Worm (Caenorhabditis elegans) whole organism, young adult: ENCODE results near the gene R53.8.

Experiments used
- B0261.1 ChIP-seq: sonication (generic microtip); optimal IDR thresholded peaks from 2 replicates; lab custom pipeline; 2016; ENCODE audit warnings: mild to moderate bottlenecking, missing genetic modification characterization, moderate library complexity, missing compliant biosample characterization
- C17E4.6 ChIP-seq: fragments of 200-800 bp; sonication (Bioruptor generic); IDR thresholded peaks from 2 replicates; pipeline ENCODE4 v1.3.6; 2022; ENCODE audit warnings: missing genetic modification reagents, missing genetic modification characterization, missing compliant biosample characterization
- D2030.7 ChIP-seq: fragments of 200-800 bp; sonication (Bioruptor generic); IDR thresholded peaks from 2 replicates; pipeline ENCODE4 v1.3.6; 2022; ENCODE audit warnings: missing genetic modification reagents, missing genetic modification characterization, missing compliant biosample characterization
- F22D6.2 ChIP-seq: sonication (generic microtip); optimal IDR thresholded peaks from 2 replicates; lab custom pipeline; 2016; ENCODE audit warnings: mild to moderate bottlenecking, missing genetic modification characterization, missing compliant biosample characterization
- F23B12.7 ChIP-seq: sonication (generic microtip); optimal IDR thresholded peaks from 2 replicates; lab custom pipeline; 2017; ENCODE audit warnings: missing genetic modification characterization, mild to moderate bottlenecking, missing compliant biosample characterization, antibody characterized with exemption, moderate library complexity; ENCODE audit not compliant: insufficient read depth
- F37B4.10 ChIP-seq: fragments of 200-800 bp; sonication (Bioruptor generic); IDR thresholded peaks from 2 replicates; pipeline ENCODE4 v1.3.6; 2022; ENCODE audit warnings: missing genetic modification characterization, missing compliant biosample characterization
- F39B2.1 ChIP-seq: fragments of 200-800 bp; sonication (Bioruptor generic); IDR thresholded peaks from 2 replicates; pipeline ENCODE4 v1.3.6; 2022; ENCODE audit warnings: missing genetic modification reagents, missing genetic modification characterization, missing compliant biosample characterization
- F52B5.7 ChIP-seq: sonication (generic microtip); optimal IDR thresholded peaks from 2 replicates; lab custom pipeline; 2016; ENCODE audit warnings: mild to moderate bottlenecking, missing genetic modification characterization, missing compliant biosample characterization
- F57A8.1 ChIP-seq: fragments of 200-800 bp; sonication (Bioruptor generic); optimal IDR thresholded peaks from 2 replicates; lab custom pipeline; 2018; ENCODE audit warnings: mild to moderate bottlenecking, missing genetic modification characterization, moderate library complexity, missing compliant biosample characterization
- F57C9.4 ChIP-seq: sonication (generic microtip); optimal IDR thresholded peaks from 2 replicates; lab custom pipeline; 2017; ENCODE audit warnings: mild to moderate bottlenecking, missing genetic modification characterization, missing compliant biosample characterization
- Y67H2A.10 ChIP-seq: fragments of 200-800 bp; sonication (Bioruptor generic); conservative IDR thresholded peaks from 2 replicates; pipeline ENCODE4 v1.3.6; 2022; ENCODE audit warnings: missing genetic modification reagents, missing genetic modification characterization, missing compliant biosample characterization
- Y79H2A.3 ChIP-seq: fragments of 200-800 bp; sonication (Bioruptor generic); conservative IDR thresholded peaks from 2 replicates; pipeline ENCODE4 v1.3.6; 2022; ENCODE audit warnings: missing genetic modification reagents, missing genetic modification characterization, missing compliant biosample characterization
- ama-1 ChIP-seq, 3 experiments: fragments of 150-350 bp in 1 of 3; sonication (generic microtip) in 2 of 3; optimal IDR thresholded peaks; 2 replicates each; lab custom pipeline; 2014 to 2018; ENCODE audit warnings: missing biosample characterization in 2 of 3, missing genetic modification characterization in 2 of 3, missing genetic modification reagents in 2 of 3
- aptf-3 ChIP-seq: fragments of 200-800 bp; sonication (Bioruptor generic); IDR thresholded peaks from 2 replicates; pipeline ENCODE4 v1.3.6; 2022; ENCODE audit warnings: missing genetic modification characterization, missing compliant biosample characterization
- bed-2 ChIP-seq: fragments of 200-800 bp; sonication (Bioruptor generic); IDR thresholded peaks from 2 replicates; pipeline ENCODE4 v1.3.6; 2022; ENCODE audit warnings: missing genetic modification reagents, missing genetic modification characterization, missing compliant biosample characterization
- ccch-3 ChIP-seq: fragments of 200-800 bp; sonication (Bioruptor generic); optimal IDR thresholded peaks from 2 replicates; lab custom pipeline; 2018; ENCODE audit warnings: mild to moderate bottlenecking, missing genetic modification characterization, missing compliant biosample characterization
- cebp-1 ChIP-seq, 2 experiments: fragments of 200-800 bp in 1 of 2; sonication (Bioruptor generic) in 1 of 2; sonication (generic microtip) in 1 of 2; IDR thresholded peaks in 1 of 2; optimal IDR thresholded peaks in 1 of 2; 2 replicates each; pipeline versions ENCODE4 v1.3.6 to Lab custom; 2017 to 2022; ENCODE audit warnings: missing compliant biosample characterization in 2 of 2, missing genetic modification characterization in 2 of 2, mild to moderate bottlenecking in 1 of 2, missing genetic modification reagents in 1 of 2, moderate library complexity in 1 of 2
- ceh-40 ChIP-seq: fragments of 200-800 bp; sonication (Bioruptor generic); IDR thresholded peaks from 2 replicates; pipeline ENCODE4 v1.3.6; 2022; ENCODE audit warnings: missing genetic modification characterization, missing compliant biosample characterization
- ceh-79 ChIP-seq: sonication (generic microtip); optimal IDR thresholded peaks from 2 replicates; lab custom pipeline; 2017; ENCODE audit warnings: mild to moderate bottlenecking, missing genetic modification characterization, missing compliant biosample characterization
- ceh-91 ChIP-seq: fragments of 200-800 bp; sonication (Bioruptor generic); IDR thresholded peaks from 2 replicates; pipeline ENCODE4 v1.3.6; 2022; ENCODE audit warnings: missing genetic modification reagents, missing genetic modification characterization, missing compliant biosample characterization
- die-1 ChIP-seq: sonication (generic microtip); optimal IDR thresholded peaks from 2 replicates; lab custom pipeline; 2016; ENCODE audit warnings: missing genotype, mild to moderate bottlenecking, missing genetic modification characterization, missing compliant biosample characterization
- dox-1 ChIP-seq: fragments of 200-800 bp; sonication (Bioruptor generic); IDR thresholded peaks from 2 replicates; pipeline ENCODE4 v1.3.6; 2022; ENCODE audit warnings: missing genetic modification reagents, missing genetic modification characterization, missing compliant biosample characterization
- efl-1 ChIP-seq: fragments of 150-350 bp; optimal IDR thresholded peaks from 2 replicates; lab custom pipeline; 2014; ENCODE audit warnings: missing biosample characterization, missing genetic modification reagents, missing genetic modification characterization
- egl-44 ChIP-seq: fragments of 200-800 bp; sonication (Bioruptor generic); IDR thresholded peaks from 2 replicates; pipeline ENCODE4 v1.3.6; 2022; ENCODE audit warnings: missing genetic modification reagents, missing genetic modification characterization, missing compliant biosample characterization
- hrde-1 ChIP-seq: sonication (generic microtip); optimal IDR thresholded peaks from 2 replicates; lab custom pipeline; 2016; ENCODE audit warnings: missing genetic modification characterization, mild to moderate bottlenecking, missing compliant biosample characterization, moderate library complexity, missing genotype, missing genetic modification reagents, borderline replicate concordance
- lin-35 ChIP-seq, 3 experiments: fragments of 150-350 bp in 2 of 3; sonication (generic microtip) in 1 of 3; optimal IDR thresholded peaks; 2 replicates each; lab custom pipeline; 2014 to 2018; ENCODE audit warnings: missing biosample characterization in 3 of 3, missing genetic modification characterization in 3 of 3, missing genetic modification reagents in 3 of 3
- lsl-1 ChIP-seq: fragments of 200-800 bp; sonication (Bioruptor generic); optimal IDR thresholded peaks from 2 replicates; lab custom pipeline; 2018; ENCODE audit warnings: mild to moderate bottlenecking, missing genetic modification characterization, moderate library complexity, missing compliant biosample characterization
- madf-10 ChIP-seq: sonication (generic microtip); optimal IDR thresholded peaks from 2 replicates; lab custom pipeline; 2016; ENCODE audit warnings: mild to moderate bottlenecking, missing genetic modification characterization, missing compliant biosample characterization
- mel-28 ChIP-seq: sonication (generic microtip); optimal IDR thresholded peaks from 2 replicates; lab custom pipeline; 2016; ENCODE audit warnings: borderline replicate concordance, mild to moderate bottlenecking, missing genetic modification characterization, missing compliant biosample characterization
- nfya-1 ChIP-seq: sonication (generic microtip); optimal IDR thresholded peaks from 2 replicates; lab custom pipeline; 2017; ENCODE audit warnings: antibody characterized with exemption, missing compliant biosample characterization, missing genetic modification characterization, borderline replicate concordance; ENCODE audit not compliant: insufficient read depth
- nhr-120 ChIP-seq: fragments of 200-800 bp; sonication (Bioruptor generic); IDR thresholded peaks from 2 replicates; pipeline ENCODE4 v1.3.6; 2022; ENCODE audit warnings: missing genetic modification characterization, missing compliant biosample characterization
- nhr-27 ChIP-seq: fragments of 200-800 bp; sonication (Bioruptor generic); optimal IDR thresholded peaks from 2 replicates; lab custom pipeline; 2018; ENCODE audit warnings: mild to moderate bottlenecking, missing genetic modification characterization, moderate library complexity, missing compliant biosample characterization
- pha-4 ChIP-seq: fragments of 150-350 bp; sonication (generic microtip); optimal IDR thresholded peaks from 2 replicates; lab custom pipeline; 2014; ENCODE audit warnings: missing biosample characterization, missing genetic modification reagents, missing genetic modification characterization
- rcor-1 ChIP-seq: fragments of 200-800 bp; sonication (Bioruptor generic); IDR thresholded peaks from 2 replicates; pipeline ENCODE4 v1.3.6; 2022; ENCODE audit warnings: missing genetic modification reagents, missing genetic modification characterization, missing compliant biosample characterization
- sdz-38 ChIP-seq: sonication (generic microtip); optimal IDR thresholded peaks from 2 replicates; lab custom pipeline; 2016; ENCODE audit warnings: missing genotype, missing genetic modification characterization, missing compliant biosample characterization
- sea-2 ChIP-seq: fragments of 200-800 bp; sonication (Bioruptor generic); IDR thresholded peaks from 2 replicates; pipeline ENCODE4 v1.3.6; 2022; ENCODE audit warnings: missing genetic modification characterization, missing compliant biosample characterization
- snpc-1.1 ChIP-seq: sonication (generic microtip); optimal IDR thresholded peaks from 2 replicates; lab custom pipeline; 2017; ENCODE audit warnings: missing genetic modification characterization, mild to moderate bottlenecking, missing compliant biosample characterization, antibody characterized with exemption, moderate library complexity, missing genotype, missing genetic modification reagents; ENCODE audit not compliant: insufficient read depth
- snpc-1.3 ChIP-seq: sonication (generic microtip); optimal IDR thresholded peaks from 2 replicates; lab custom pipeline; 2017; ENCODE audit warnings: missing genetic modification characterization, mild to moderate bottlenecking, missing compliant biosample characterization, antibody characterized with exemption, moderate library complexity, missing genotype, missing genetic modification reagents; ENCODE audit not compliant: insufficient read depth
- snpc-4 ChIP-seq, 5 experiments: fragments of 150-350 bp in 1 of 5; sonication (generic microtip) in 4 of 5; optimal IDR thresholded peaks; 2 replicates each; lab custom pipeline; 2014 to 2018; ENCODE audit warnings: missing genetic modification characterization in 5 of 5, missing biosample characterization in 3 of 5, antibody characterized with exemption in 2 of 5, mild to moderate bottlenecking in 2 of 5, missing compliant biosample characterization in 2 of 5, missing genotype in 2 of 5, moderate library complexity in 2 of 5, missing genetic modification reagents in 1 of 5
- tbp1 ChIP-seq: fragments of 200-800 bp; sonication (Bioruptor generic); optimal IDR thresholded peaks from 2 replicates; lab custom pipeline; 2018; ENCODE audit warnings: mild to moderate bottlenecking, missing genetic modification characterization, missing compliant biosample characterization
- tlf-1 ChIP-seq: fragments of 200-800 bp; sonication (Bioruptor generic); optimal IDR thresholded peaks from 2 replicates; lab custom pipeline; 2018; ENCODE audit warnings: mild to moderate bottlenecking, missing genetic modification characterization, missing compliant biosample characterization
- unc-130 ChIP-seq: sonication (generic microtip); optimal IDR thresholded peaks from 2 replicates; lab custom pipeline; 2016; ENCODE audit warnings: missing genetic modification reagents, missing genetic modification characterization, missing compliant biosample characterization
- unc-62 ChIP-seq: fragments of 150-350 bp; optimal IDR thresholded peaks from 2 replicates; lab custom pipeline; 2014; ENCODE audit warnings: missing biosample characterization, missing genetic modification reagents, missing genetic modification characterization
- zfh-2 ChIP-seq: fragments of 200-800 bp; sonication (Bioruptor generic); conservative IDR thresholded peaks from 2 replicates; pipeline ENCODE4 v1.3.6; 2022; ENCODE audit warnings: missing genetic modification reagents, missing genetic modification characterization, missing compliant biosample characterization
- ztf-25 ChIP-seq: fragments of 200-800 bp; sonication (Bioruptor generic); IDR thresholded peaks from 2 replicates; pipeline ENCODE4 v1.3.6; 2022; ENCODE audit warnings: missing genetic modification reagents, missing genetic modification characterization, missing compliant biosample characterization
- ztf-26 ChIP-seq: sonication (generic microtip); optimal IDR thresholded peaks from 2 replicates; lab custom pipeline; 2017; ENCODE audit warnings: missing genetic modification characterization, missing compliant biosample characterization
- ztf-28 ChIP-seq: fragments of 200-800 bp; sonication (Bioruptor generic); IDR thresholded peaks from 2 replicates; pipeline ENCODE4 v1.3.6; 2022; ENCODE audit warnings: missing genetic modification reagents, missing genetic modification characterization, missing compliant biosample characterization

R53.8 gene

DNA sequence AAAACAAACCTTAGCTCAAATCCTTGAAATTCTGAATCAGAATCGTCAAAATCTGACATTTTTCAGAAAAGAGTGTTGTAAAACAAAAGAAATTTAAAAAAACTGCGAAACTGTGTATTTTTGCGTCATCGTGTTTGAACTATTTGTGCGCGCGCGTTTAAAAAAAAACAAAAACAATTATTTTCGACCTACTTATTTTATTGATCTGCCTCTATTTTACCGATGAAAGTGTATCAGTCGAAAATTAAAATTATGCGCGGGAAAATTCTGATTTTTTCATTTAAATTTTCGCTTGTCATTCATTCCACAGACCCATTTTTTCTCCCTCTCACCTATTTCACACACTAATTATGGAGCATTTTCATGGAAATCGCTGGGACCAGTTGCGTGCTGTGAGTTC lies 37.6 kb upstream of the R53.8 start, which contains the start of the genes C05C10.7 and C05C10.5 (continued):
- TF ChIP-seq hrde-1 (tag; lab: Kevin White, UChicago) (no peak), egl-44 (GFP tag; lab: Robert Waterston, UW) (no peak), Y67H2A.10 (GFP tag; lab: Robert Waterston, UW) (no peak), sdz-38 (tag; lab: Kevin White, UChicago) (no peak), rcor-1 (GFP tag; lab: Robert Waterston, UW) (peak; percentile 46; the same call in 1 of the 2 replicates), nhr-120 (GFP tag; lab: Robert Waterston, UW) (no peak), ccch-3 (GFP tag; lab: Kevin White, UChicago) (no peak), F37B4.10 (no peak), madf-10 (tag; lab: Kevin White, UChicago) (no peak), Y79H2A.3 (GFP tag; lab: Robert Waterston, UW) (no peak), zfh-2 (GFP tag; lab: Robert Waterston, UW) (no peak), ceh-79 (tag; lab: Kevin White, UChicago) (no peak), ama-1 (optimal IDR thresholded peaks at IDR 0.05; lab: Kevin White, UChicago) (no peak), ama-1 (GFP tag; optimal IDR thresholded peaks at IDR 0.05; lab: Kevin White, UChicago) (no peak), F23B12.7 (no peak), D2030.7 (GFP tag; lab: Robert Waterston, UW) (peak; percentile 90), aptf-3 (GFP tag; lab: Robert Waterston, UW) (no peak), lsl-1 (peak; percentile 78), F52B5.7 (tag; lab: Kevin White, UChicago) (no peak), C17E4.6 (GFP tag; lab: Robert Waterston, UW) (peak; percentile 53), ztf-26 (tag; lab: Kevin White, UChicago) (no peak), snpc-1.1 (no peak), ztf-25 (GFP tag; lab: Robert Waterston, UW) (no peak), bed-2 (GFP tag; lab: Robert Waterston, UW) (no peak), F22D6.2 (tag; lab: Kevin White, UChicago) (no peak), nfya-1 (no peak), ceh-40 (GFP tag; lab: Robert Waterston, UW) (no peak), die-1 (tag; lab: Kevin White, UChicago) (no peak), unc-130 (GFP tag; lab: Kevin White, UChicago) (peak; percentile 78), tbp1 (GFP tag; lab: Kevin White, UChicago) (peak; percentile 42), B0261.1 (tag; lab: Kevin White, UChicago) (no peak), ceh-91 (peak; percentile 93), F57C9.4 (no peak), cebp-1 (GFP tag; IDR thresholded peaks at IDR 0.05; lab: Robert Waterston, UW) (no peak), cebp-1 (tag; optimal IDR thresholded peaks at IDR 0.05; lab: Kevin White, UChicago) (no peak), snpc-1.3 (tag; lab: Kevin White, UChicago) (peak; percentile 44), unc-62 (GFP tag; lab: Kevin White, UChicago) (no peak), dox-1 (GFP tag; lab: Robert Waterston, UW) (peak; percentile 57), snpc-4 (GFP tag; optimal IDR thresholded peaks at IDR 0.05; lab: Kevin White, UChicago) (peak; percentile 21), snpc-4 (tag; optimal IDR thresholded peaks at IDR 0.05; lab: Kevin White, UChicago) (no peak), mel-28 (no peak), efl-1 (GFP tag; lab: Kevin White, UChicago) (peak; percentile 97), pha-4 (tag; lab: Kevin White, UChicago) (no peak), lin-35 (GFP tag; optimal IDR thresholded peaks at IDR 0.05; lab: Kevin White, UChicago) (peak in 1 of 3 experiments; percentile 57), sea-2 (GFP tag; lab: Robert Waterston, UW) (no peak), nhr-27 (tag; lab: Kevin White, UChicago) (no peak), ztf-28 (GFP tag; lab: Robert Waterston, UW) (no peak), F57A8.1 (GFP tag; lab: Kevin White, UChicago) (no peak), tlf-1 (GFP tag; lab: Kevin White, UChicago) (peak; percentile 62), F39B2.1 (GFP tag; lab: Robert Waterston, UW) (no peak)
